Fruit fly (Drosophila melanogaster) whole organism, embryonic: Measurements from ENCODE around the gene yellow-e.

Experiments used
- ATbp ChIP-seq: fragments of 200-800 bp; sonication (Bioruptor generic); optimal IDR thresholded peaks from 2 replicates; lab custom pipeline; 2017; ENCODE audit warnings: missing biosample characterization, mild to moderate bottlenecking, missing genetic modification characterization, missing genetic modification reagents
- Aef1 ChIP-seq: fragments of 200-800 bp; sonication (Bioruptor generic); IDR thresholded peaks from 3 replicates; pipeline ENCODE4 v1.3.6; 2022; ENCODE audit warnings: missing biosample characterization, missing genetic modification characterization
- B-H2 ChIP-seq: fragments of 200-800 bp; sonication (Bioruptor generic); optimal IDR thresholded peaks from 2 replicates; lab custom pipeline; 2018; ENCODE audit warnings: missing biosample characterization, mild to moderate bottlenecking, missing genetic modification characterization
- Bgb ChIP-seq: fragments of 200-800 bp; sonication (Bioruptor generic); IDR thresholded peaks from 2 replicates; pipeline ENCODE4 v1.3.6; 2022; ENCODE audit warnings: missing biosample characterization, missing genetic modification characterization; ENCODE audit not compliant: partially characterized antibody
- CG10209 ChIP-seq: fragments of 200-800 bp; sonication (Bioruptor generic); optimal IDR thresholded peaks from 3 replicates; lab custom pipeline; 2017; ENCODE audit warnings: missing biosample characterization, mild to moderate bottlenecking, missing genetic modification characterization, missing genetic modification reagents
- CG11398 ChIP-seq: fragments of 200-800 bp; sonication (Bioruptor generic); optimal IDR thresholded peaks from 2 replicates; lab custom pipeline; 2016; ENCODE audit warnings: missing biosample characterization, missing genetic modification characterization
- CG11504 ChIP-seq: fragments of 200-800 bp; sonication (Bioruptor generic); optimal IDR thresholded peaks from 3 replicates; lab custom pipeline; 2019; ENCODE audit warnings: missing biosample characterization, mild to moderate bottlenecking, missing genetic modification characterization, moderate library complexity
- CG12155 ChIP-seq: fragments of 200-800 bp; sonication (Bioruptor generic); optimal IDR thresholded peaks from 3 replicates; lab custom pipeline; 2016; ENCODE audit warnings: missing biosample characterization, missing genetic modification characterization
- CG14050 ChIP-seq: fragments of 200-800 bp; sonication (Bioruptor generic); IDR thresholded peaks from 3 replicates; pipeline ENCODE4 v1.3.6; 2022; ENCODE audit warnings: missing biosample characterization, missing genetic modification characterization
- CG14710 ChIP-seq: fragments of 200-800 bp; sonication (Bioruptor generic); optimal IDR thresholded peaks from 3 replicates; lab custom pipeline; 2019; ENCODE audit warnings: missing biosample characterization, mild to moderate bottlenecking, missing genetic modification characterization, moderate library complexity
- CG15696 ChIP-seq: fragments of 200-800 bp; sonication (Bioruptor generic); optimal IDR thresholded peaks from 2 replicates; lab custom pipeline; 2019; ENCODE audit warnings: missing biosample characterization, mild to moderate bottlenecking, missing genetic modification characterization, moderate library complexity
- CG17186 ChIP-seq: fragments of 200-800 bp; sonication (Bioruptor generic); optimal IDR thresholded peaks from 3 replicates; lab custom pipeline; 2017; ENCODE audit warnings: missing biosample characterization, missing genetic modification reagents, missing genetic modification characterization
- CG17829 ChIP-seq: fragments of 200-800 bp; optimal IDR thresholded peaks from 2 replicates; lab custom pipeline; 2019; ENCODE audit warnings: missing biosample characterization, mild to moderate bottlenecking, missing genetic modification characterization, moderate library complexity
- CG34376 ChIP-seq: fragments of 200-800 bp; sonication (Bioruptor generic); optimal IDR thresholded peaks from 2 replicates; lab custom pipeline; 2018; ENCODE audit warnings: missing biosample characterization, mild to moderate bottlenecking, missing genetic modification characterization
- CG3847 ChIP-seq: fragments of 200-800 bp; sonication (Bioruptor generic); IDR thresholded peaks from 2 replicates; pipeline ENCODE4 v1.3.6; 2022; ENCODE audit warnings: missing biosample characterization, missing genetic modification characterization
- CG6254 ChIP-seq: fragments of 200-800 bp; sonication (Bioruptor generic); optimal IDR thresholded peaks from 3 replicates; lab custom pipeline; 2017; ENCODE audit warnings: mild to moderate bottlenecking, missing biosample characterization, missing genetic modification reagents, missing genetic modification characterization
- CG6654 ChIP-seq: fragments of 200-800 bp; sonication (Bioruptor generic); optimal IDR thresholded peaks from 2 replicates; lab custom pipeline; 2017; ENCODE audit warnings: missing biosample characterization, mild to moderate bottlenecking, missing genetic modification characterization
- CG7987 ChIP-seq: fragments of 200-800 bp; sonication (Bioruptor generic); optimal IDR thresholded peaks from 2 replicates; lab custom pipeline; 2018; ENCODE audit warnings: missing biosample characterization, mild to moderate bottlenecking, missing genetic modification characterization, moderate library complexity
- CG8290 ChIP-seq, 3 experiments: fragments of 200-800 bp; sonication (Bioruptor generic); optimal IDR thresholded peaks; 2 replicates each; lab custom pipeline; 2016 to 2019; ENCODE audit warnings: missing biosample characterization in 3 of 3, missing genetic modification characterization in 3 of 3, mild to moderate bottlenecking in 2 of 3, moderate library complexity in 1 of 3
- CHES-1-like ChIP-seq: fragments of 200-800 bp; sonication (Bioruptor generic); optimal IDR thresholded peaks from 2 replicates; lab custom pipeline; 2016; ENCODE audit warnings: missing biosample characterization, missing genetic modification characterization
- CoRest ChIP-seq: fragments of 200-800 bp; sonication (Bioruptor generic); optimal IDR thresholded peaks from 3 replicates; lab custom pipeline; 2018; ENCODE audit warnings: missing biosample characterization, mild to moderate bottlenecking, missing genetic modification characterization, moderate library complexity
- CrebB ChIP-seq: fragments of 200-800 bp; sonication (Bioruptor generic); optimal IDR thresholded peaks from 3 replicates; lab custom pipeline; 2018; ENCODE audit warnings: missing biosample characterization, mild to moderate bottlenecking, missing genetic modification characterization
- Dad ChIP-seq: fragments of 200-800 bp; sonication (Bioruptor generic); optimal IDR thresholded peaks from 3 replicates; lab custom pipeline; 2016; ENCODE audit warnings: missing biosample characterization, missing genetic modification characterization
- Fer1 ChIP-seq: fragments of 200-800 bp; sonication (Bioruptor generic); optimal IDR thresholded peaks from 2 replicates; lab custom pipeline; 2017; ENCODE audit warnings: missing biosample characterization, mild to moderate bottlenecking, missing genetic modification characterization
- H15 ChIP-seq: fragments of 200-800 bp; sonication (Bioruptor generic); IDR thresholded peaks from 3 replicates; pipeline ENCODE4 v1.3.6; 2022; ENCODE audit warnings: missing biosample characterization, missing genetic modification characterization
- HLH3B ChIP-seq: fragments of 200-800 bp; sonication (Bioruptor generic); IDR thresholded peaks from 2 replicates; pipeline ENCODE4 v1.3.6; 2022; ENCODE audit warnings: missing biosample characterization, missing genetic modification characterization
- Jarid2 ChIP-seq: fragments of 200-800 bp; sonication (Bioruptor generic); optimal IDR thresholded peaks from 3 replicates; lab custom pipeline; 2017; ENCODE audit warnings: mild to moderate bottlenecking, missing biosample characterization, missing genetic modification reagents, missing genetic modification characterization
- MESR4 ChIP-seq: fragments of 200-800 bp; sonication (Bioruptor generic); optimal IDR thresholded peaks from 2 replicates; lab custom pipeline; 2018; ENCODE audit warnings: missing biosample characterization, mild to moderate bottlenecking, missing genetic modification characterization, moderate library complexity
- Nf-YA ChIP-seq: fragments of 200-800 bp; sonication (Bioruptor generic); IDR thresholded peaks from 2 replicates; pipeline ENCODE4 v1.3.6; 2022; ENCODE audit warnings: missing biosample characterization, missing genetic modification characterization
- Oli ChIP-seq: fragments of 200-800 bp; sonication (Bioruptor generic); optimal IDR thresholded peaks from 2 replicates; lab custom pipeline; 2018; ENCODE audit warnings: missing biosample characterization, mild to moderate bottlenecking, missing genetic modification characterization, moderate library complexity
- Sox100B ChIP-seq: fragments of 200-800 bp; sonication (Bioruptor generic); optimal IDR thresholded peaks from 3 replicates; lab custom pipeline; 2018; ENCODE audit warnings: missing biosample characterization, mild to moderate bottlenecking, missing genetic modification characterization
- YL-1 ChIP-seq: fragments of 200-800 bp; sonication (Bioruptor generic); optimal IDR thresholded peaks from 3 replicates; lab custom pipeline; 2017; ENCODE audit warnings: missing biosample characterization, mild to moderate bottlenecking, missing genetic modification characterization
- amos ChIP-seq: fragments of 200-800 bp; sonication (Bioruptor generic); IDR thresholded peaks from 2 replicates; pipeline ENCODE4 v1.3.6; 2022; ENCODE audit warnings: missing biosample characterization, missing genetic modification characterization; ENCODE audit not compliant: partially characterized antibody
- aop ChIP-seq: fragments of 200-800 bp; sonication (Bioruptor generic); IDR thresholded peaks from 2 replicates; pipeline ENCODE4 v1.3.6; 2022; ENCODE audit warnings: missing biosample characterization, missing genetic modification characterization
- cg ChIP-seq: fragments of 200-800 bp; sonication (Bioruptor generic); optimal IDR thresholded peaks from 3 replicates; lab custom pipeline; 2019; ENCODE audit warnings: missing biosample characterization, mild to moderate bottlenecking, missing genetic modification characterization, moderate library complexity
- chif ChIP-seq, 2 experiments: fragments of 200-800 bp; sonication (Bioruptor generic); optimal IDR thresholded peaks; 3 replicates each; lab custom pipeline; 2016; ENCODE audit warnings: missing biosample characterization in 2 of 2, missing genetic modification characterization in 2 of 2
- crc ChIP-seq: fragments of 200-800 bp; sonication (Bioruptor generic); optimal IDR thresholded peaks from 2 replicates; lab custom pipeline; 2016; ENCODE audit warnings: missing biosample characterization, missing genetic modification characterization
- gcm ChIP-seq: fragments of 200-800 bp; sonication (Bioruptor generic); optimal IDR thresholded peaks from 2 replicates; lab custom pipeline; 2019; ENCODE audit warnings: missing biosample characterization, mild to moderate bottlenecking, missing genetic modification characterization, moderate library complexity
- h ChIP-seq: fragments of >200 bp; optimal IDR thresholded peaks from 2 replicates; lab custom pipeline; 2017
- kni ChIP-seq: fragments of 200-800 bp; sonication (Bioruptor generic); optimal IDR thresholded peaks from 3 replicates; lab custom pipeline; 2017; ENCODE audit warnings: mild to moderate bottlenecking, missing biosample characterization, missing genetic modification reagents, missing genetic modification characterization
- lab ChIP-seq: fragments of 200-800 bp; sonication (Bioruptor generic); optimal IDR thresholded peaks from 3 replicates; lab custom pipeline; 2017; ENCODE audit warnings: missing biosample characterization, missing genetic modification characterization, mild to moderate bottlenecking, moderate library complexity, missing genetic modification reagents
- mld ChIP-seq: fragments of 200-800 bp; sonication (Bioruptor generic); IDR thresholded peaks from 3 replicates; pipeline ENCODE4 v1.3.6; 2022; ENCODE audit warnings: missing biosample characterization, missing genetic modification characterization; ENCODE audit not compliant: partially characterized antibody
- otp ChIP-seq: fragments of 200-800 bp; sonication (Bioruptor generic); IDR thresholded peaks from 3 replicates; pipeline ENCODE4, ENCODE4 v1.3.6; 2022; ENCODE audit warnings: missing biosample characterization, missing genetic modification characterization
- pnt ChIP-seq: fragments of 200-800 bp; sonication (Bioruptor generic); optimal IDR thresholded peaks from 3 replicates; lab custom pipeline; 2016; ENCODE audit warnings: missing biosample characterization, missing genetic modification characterization
- sisA ChIP-seq: fragments of 200-800 bp; sonication (Bioruptor generic); IDR thresholded peaks from 2 replicates; pipeline ENCODE4 v1.3.6; 2022; ENCODE audit warnings: missing biosample characterization, missing genetic modification characterization
- slou ChIP-seq: fragments of 200-800 bp; sonication (Bioruptor generic); optimal IDR thresholded peaks from 3 replicates; lab custom pipeline; 2016; ENCODE audit warnings: missing biosample characterization, missing genetic modification characterization
- unc-4 ChIP-seq: fragments of 200-800 bp; sonication (Bioruptor generic); IDR thresholded peaks from 2 replicates; pipeline ENCODE4 v1.3.6; 2022; ENCODE audit warnings: missing biosample characterization, missing genetic modification characterization; ENCODE audit not compliant: partially characterized antibody
- vnd ChIP-seq: fragments of 200-800 bp; sonication (Bioruptor generic); IDR thresholded peaks from 3 replicates; pipeline ENCODE4 v1.3.6; 2022; ENCODE audit warnings: missing biosample characterization, missing genetic modification characterization; ENCODE audit not compliant: partially characterized antibody

Gene yellow-e

DNA sequence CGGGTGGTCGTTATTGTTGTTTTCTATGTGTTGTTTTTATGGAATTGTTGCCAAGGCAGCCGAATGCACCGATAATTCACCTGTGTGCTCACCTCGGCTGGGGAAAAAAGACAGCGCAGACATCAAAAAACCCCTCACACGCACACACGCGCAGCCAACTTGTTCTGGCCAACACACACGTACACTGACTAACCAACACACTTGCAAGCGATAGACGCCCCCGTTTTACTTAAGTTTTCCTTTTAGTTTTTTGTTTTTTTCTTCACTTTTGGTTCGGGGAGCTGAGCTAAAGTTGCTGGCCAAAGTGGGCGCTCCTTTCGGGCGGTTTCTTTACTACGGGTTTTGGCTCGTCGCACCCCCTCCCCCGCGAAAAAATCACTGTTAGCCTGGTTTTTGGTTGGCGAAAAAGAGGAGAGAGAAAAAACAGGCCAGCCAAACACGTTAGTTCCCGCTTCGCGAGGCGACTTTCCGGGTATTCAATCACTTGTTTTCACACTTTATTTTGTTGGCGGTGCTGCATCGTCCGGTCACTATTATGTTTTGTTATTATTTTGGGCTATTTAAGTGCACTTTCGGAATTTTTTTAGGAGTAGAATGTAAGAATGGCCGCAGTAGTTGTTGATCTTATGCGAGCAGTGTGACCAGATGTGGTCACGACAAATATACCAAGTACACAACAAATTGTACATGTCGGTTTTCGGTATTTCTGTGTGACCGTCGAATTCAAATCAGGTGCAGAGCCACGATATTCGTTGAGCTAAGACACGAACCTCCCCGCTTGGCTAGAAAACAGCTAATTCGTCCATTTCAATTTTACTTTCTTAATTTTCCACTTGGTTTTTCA is 19.5 kb upstream of the yellow-e start, which contains the start of gene yrt (continued):
- no peak for TF ChIP-seq otp (GFP tag; lab: Robert Waterston, UW)
- TF ChIP-seq CG7987 (GFP tag; lab: Kevin White, UChicago): no peak
- TF ChIP-seq CG17186 (GFP tag; lab: Kevin White, UChicago): peak; percentile 26
- no peak for TF ChIP-seq CG34376 (GFP tag; lab: Kevin White, UChicago)
- no peak for TF ChIP-seq CG6654 (GFP tag; lab: Kevin White, UChicago)
- no peak for TF ChIP-seq CG17829 (tag; lab: Kevin White, UChicago)
- TF ChIP-seq CHES-1-like: peak; percentile 33
- peak; percentile 28 for TF ChIP-seq kni (GFP tag; lab: Kevin White, UChicago)
- TF ChIP-seq CG3847: peak; percentile 50
- 0 out of 2 replicates have a peak, but pooled peaks have one; percentile 12 for TF ChIP-seq unc-4 (GFP tag; lab: Robert Waterston, UW)
- no peak for TF ChIP-seq Nf-YA
- TF ChIP-seq pnt: no peak
- TF ChIP-seq slou (GFP tag; lab: Kevin White, UChicago): no peak
- TF ChIP-seq mld (GFP tag; lab: Robert Waterston, UW): no peak
- no peak for TF ChIP-seq Aef1
- no peak for TF ChIP-seq Dad (GFP tag; lab: Kevin White, UChicago)
- no peak for TF ChIP-seq ATbp
- peak; percentile 30; the same call in 1 of the 2 replicates for TF ChIP-seq Bgb (GFP tag; lab: Robert Waterston, UW)
- peak; percentile 42 for TF ChIP-seq CG11504 (tag; lab: Kevin White, UChicago)
- TF ChIP-seq cg (GFP tag; lab: Kevin White, UChicago): peak; percentile 82
- TF ChIP-seq aop (GFP tag; lab: Robert Waterston, UW): no peak
- peak; percentile 16 for TF ChIP-seq Fer1 (GFP tag; lab: Kevin White, UChicago)
- TF ChIP-seq CG11398: no peak
- TF ChIP-seq YL-1 (GFP tag; lab: Kevin White, UChicago): peak; percentile 12
- no peak for TF ChIP-seq chif (GFP tag; optimal IDR thresholded peaks at IDR 0.05; lab: Kevin White, UChicago)
- peak; percentile 20; the same call in 1 of the 2 replicates for TF ChIP-seq amos
- no peak for TF ChIP-seq CG10209
- peak; percentile 15 for TF ChIP-seq CoRest (tag; lab: Kevin White, UChicago)
- peak; percentile 50 for TF ChIP-seq Jarid2 (GFP tag; lab: Kevin White, UChicago)
- TF ChIP-seq HLH3B (GFP tag; lab: Robert Waterston, UW): no peak
- TF ChIP-seq Sox100B: no peak
- no peak for TF ChIP-seq B-H2 (GFP tag; lab: Kevin White, UChicago)
- TF ChIP-seq CG12155: no peak
- no peak for TF ChIP-seq gcm
- no peak for TF ChIP-seq CG14050 (GFP tag; lab: Robert Waterston, UW)
- peak; percentile 78 for TF ChIP-seq MESR4 (GFP tag; lab: Kevin White, UChicago)
- no peak for TF ChIP-seq sisA (GFP tag; lab: Robert Waterston, UW)
- TF ChIP-seq H15 (GFP tag; lab: Robert Waterston, UW): no peak
- TF ChIP-seq CrebB: peak; percentile 24
- TF ChIP-seq lab: no peak
- TF ChIP-seq h (lab: Kevin White, UChicago): no peak
- TF ChIP-seq vnd (GFP tag; lab: Robert Waterston, UW): no peak
- peak; percentile 58 for TF ChIP-seq CG14710
- TF ChIP-seq CG6254: no peak
- TF ChIP-seq crc (GFP tag; lab: Kevin White, UChicago): no peak
- no peak for TF ChIP-seq Oli
- TF ChIP-seq CG8290 (GFP tag; optimal IDR thresholded peaks at IDR 0.05; lab: Kevin White, UChicago): no peak
- peak in 1 of 2 experiments; percentile 60 for TF ChIP-seq CG8290 (tag; optimal IDR thresholded peaks at IDR 0.05; lab: Kevin White, UChicago)
- peak; percentile 13 for TF ChIP-seq CG15696 (tag; lab: Kevin White, UChicago)
